Fruit fly (Drosophila melanogaster): Measurements from ENCODE around the gene Cpsf5.
A peak's percentile ranks its signal among the peaks of the same experiment; 100 is the strongest.

Gene Cpsf5

dm6 chr3L:9457619-9458092 is 46.8 kb downstream of the Cpsf5 start, which contains the start of gene CG3437 (continued):
- peak; percentile 99 for TF ChIP-seq ss (GFP tag; optimal IDR thresholded peaks at IDR 0.05)
- TF ChIP-seq CG11902 (GFP tag; optimal IDR thresholded peaks at IDR 0.05): peak; percentile 99
- peak; percentile 99 for TF ChIP-seq CG8632 (GFP tag; optimal IDR thresholded peaks at IDR 0.05)
- TF ChIP-seq CG10669 (GFP tag; optimal IDR thresholded peaks at IDR 0.05): peak; percentile 99
- TF ChIP-seq Eip78C (GFP tag): peak; percentile 100
- peak; percentile 99 for TF ChIP-seq Smox (GFP tag; optimal IDR thresholded peaks at IDR 0.05)
- peak; percentile 97 for TF ChIP-seq dsx (GFP tag; optimal IDR thresholded peaks at IDR 0.05; ENCODE audit: poor library complexity, severe bottlenecking)
- peak; percentile 100 for TF ChIP-seq net (GFP tag; optimal IDR thresholded peaks at IDR 0.05)

dm6 chr3L:9460775-9461491 is 50.1 kb downstream of the Cpsf5 start, which contains the start of the genes CG3434 and CG44838:
TSS of gene CG3434 (minus strand) at chr3L:9460799.
TSS of gene CG44838 (plus strand) at chr3L:9461050.
- TF ChIP-seq CG6808 (GFP tag; optimal IDR thresholded peaks at IDR 0.05) (peak; percentile 41), CG6792 (GFP tag; optimal IDR thresholded peaks at IDR 0.05) (peak; percentile 49), CG10669 (GFP tag; optimal IDR thresholded peaks at IDR 0.05) (peak; percentile 28), Eip78C (GFP tag) (peak; percentile 92), Gug (GFP tag; IDR thresholded peaks at IDR 0.05) (peak; percentile 55), CG8119 (GFP tag; IDR thresholded peaks at IDR 0.05) (peak; percentile 72), spab (GFP tag; optimal IDR thresholded peaks at IDR 0.05) (peak; percentile 9), achi (GFP tag; optimal IDR thresholded peaks at IDR 0.05) (peak; percentile 71), salr (GFP tag; optimal IDR thresholded peaks at IDR 0.05) (peak; percentile 14 to 36), Eip93F (GFP tag; optimal IDR thresholded peaks at IDR 0.05) (peak; percentile 69), CG6854 (GFP tag; optimal IDR thresholded peaks at IDR 0.05) (peak; percentile 53), OdsH (GFP tag; optimal IDR thresholded peaks at IDR 0.05) (peak; percentile 68), pdm3 (GFP tag; optimal IDR thresholded peaks at IDR 0.05) (peak; percentile 80), fkh (GFP tag; optimal IDR thresholded peaks at IDR 0.05) (peak; percentile 93), fd59A (GFP tag; optimal IDR thresholded peaks at IDR 0.05) (peak; percentile 48), Blimp-1 (GFP tag; optimal IDR thresholded peaks at IDR 0.05) (no peak), net (GFP tag; optimal IDR thresholded peaks at IDR 0.05) (peak; percentile 68), Sox102F (GFP tag; optimal IDR thresholded peaks at IDR 0.05) (peak; percentile 62), Eip75B (GFP tag; optimal IDR thresholded peaks at IDR 0.05) (peak; percentile 70), CG11294 (GFP tag; IDR thresholded peaks at IDR 0.05) (peak; percentile 52; the same call in 1 of the 2 replicates), Lpt (GFP tag; optimal IDR thresholded peaks at IDR 0.05) (peak; percentile 61), svp (GFP tag) (peak; percentile 90), Smox (GFP tag; optimal IDR thresholded peaks at IDR 0.05) (peak; percentile 78), CG6163 (GFP tag; IDR thresholded peaks at IDR 0.05) (peak; percentile 77), CG3919 (GFP tag; optimal IDR thresholded peaks at IDR 0.05) (peak; percentile 76), Sox14 (GFP tag; optimal IDR thresholded peaks at IDR 0.05) (peak; percentile 86), Met (GFP tag; optimal IDR thresholded peaks at IDR 0.05) (peak; percentile 81), CG7368 (GFP tag; optimal IDR thresholded peaks at IDR 0.05) (peak; percentile 29), acj6 (GFP tag; optimal IDR thresholded peaks at IDR 0.05) (peak; percentile 77), CG11762 (GFP tag; optimal IDR thresholded peaks at IDR 0.05; ENCODE audit: insufficient read depth) (peak; percentile 20), CG31627 (GFP tag; optimal IDR thresholded peaks at IDR 0.05) (peak; percentile 77), esn (GFP tag; optimal IDR thresholded peaks at IDR 0.05) (peak; percentile 82), CG9139 (GFP tag; optimal IDR thresholded peaks at IDR 0.05) (peak; percentile 2), CG15336 (GFP tag; IDR thresholded peaks at IDR 0.05) (peak; percentile 63), CG34406 (GFP tag; optimal IDR thresholded peaks at IDR 0.05) (peak; percentile 62), CG3032 (tag; optimal IDR thresholded peaks at IDR 0.05) (peak; percentile 75), CG16779 (tag; optimal IDR thresholded peaks at IDR 0.05) (peak; percentile 12), lz (GFP tag; optimal IDR thresholded peaks at IDR 0.05) (peak; percentile 74), CG10631 (GFP tag; optimal IDR thresholded peaks at IDR 0.05) (peak; percentile 75), CG6276 (GFP tag; optimal IDR thresholded peaks at IDR 0.05) (peak; percentile 79), ss (GFP tag; optimal IDR thresholded peaks at IDR 0.05) (peak; percentile 38 to 67), CG8632 (GFP tag; optimal IDR thresholded peaks at IDR 0.05) (peak; percentile 65), CG11902 (GFP tag; optimal IDR thresholded peaks at IDR 0.05) (peak; percentile 21), CG8319 (GFP tag; optimal IDR thresholded peaks at IDR 0.05) (peak; percentile 33), Hr38 (GFP tag; optimal IDR thresholded peaks at IDR 0.05) (no peak), Hr39 (GFP tag; optimal IDR thresholded peaks at IDR 0.05) (peak; percentile 72)
